Fruit fly (Drosophila melanogaster): ENCODE results near the gene Uch-L5.
A peak's percentile ranks its signal among the peaks of the same experiment; 100 is the strongest.

The Uch-L5 gene

DNA sequence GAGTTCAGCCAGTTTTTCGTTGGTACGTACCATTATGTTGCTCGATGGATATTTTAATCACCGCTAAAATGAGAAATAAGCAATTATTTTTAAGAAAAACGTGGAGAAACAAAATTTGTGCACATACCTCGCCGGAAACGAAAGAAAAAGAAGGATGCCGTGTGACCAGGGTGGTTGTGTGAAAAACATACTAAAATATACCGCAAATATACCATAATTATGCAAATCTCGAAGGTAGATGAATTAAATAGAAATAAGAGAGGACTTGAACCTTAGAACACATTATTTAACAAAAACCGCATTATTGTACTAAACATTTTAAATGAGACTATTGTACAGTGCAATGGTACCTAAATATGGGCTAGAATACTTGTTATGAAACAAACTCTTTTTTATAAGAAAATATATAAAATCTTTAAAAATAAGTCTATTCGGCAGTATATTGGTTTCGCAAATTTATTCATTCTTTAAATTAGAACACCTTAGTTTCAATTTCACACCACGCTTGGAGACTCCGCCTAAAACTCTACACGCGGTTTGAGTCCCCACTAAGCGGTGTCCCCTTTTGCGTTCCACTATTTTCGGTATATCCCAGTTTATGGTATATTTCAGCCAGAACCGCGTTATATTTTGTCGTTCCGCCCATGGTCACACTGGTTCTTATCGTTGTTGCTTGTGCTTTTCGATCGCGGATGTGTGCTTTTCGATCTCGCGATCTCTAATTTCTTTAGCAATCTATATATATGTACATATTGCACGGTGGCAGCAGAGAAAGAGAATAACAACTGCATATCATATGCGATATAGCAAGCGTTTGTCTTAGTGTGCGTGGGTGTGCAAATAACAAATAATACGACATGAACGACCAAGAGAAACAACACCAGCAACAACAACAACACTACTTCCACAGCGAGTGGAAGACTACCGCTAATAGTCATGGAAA, 46.8 kb downstream of the Uch-L5 start, which contains the start of the genes RpS17 and MTF-1 (continued):
- TF ChIP-seq odd (GFP tag; optimal IDR thresholded peaks at IDR 0.05): peak; percentile 71
- TF ChIP-seq Mrtf (GFP tag; IDR thresholded peaks at IDR 0.05): no peak
- TF ChIP-seq CG1024 (GFP tag; IDR thresholded peaks at IDR 0.05): peak; percentile 61
- peak; percentile 29 for TF ChIP-seq zfh2 (GFP tag; optimal IDR thresholded peaks at IDR 0.05)
- no peak for TF ChIP-seq CG6791 (GFP tag; IDR thresholded peaks at IDR 0.05; ENCODE audit: partially characterized antibody)
- peak; percentile 88 for TF ChIP-seq sens (GFP tag)
- no peak for TF ChIP-seq Opbp (GFP tag; IDR thresholded peaks at IDR 0.05; ENCODE audit: partially characterized antibody)
- TF ChIP-seq CG7357 (GFP tag; IDR thresholded peaks at IDR 0.05): no peak
- TF ChIP-seq CG1832 (GFP tag; optimal IDR thresholded peaks at IDR 0.05): no peak
- peak; percentile 66 for TF ChIP-seq dm (GFP tag; optimal IDR thresholded peaks at IDR 0.05)
- no peak for TF ChIP-seq CG4820 (GFP tag; optimal IDR thresholded peaks at IDR 0.05)
- peak; percentile 47 for TF ChIP-seq CG2712 (tag; optimal IDR thresholded peaks at IDR 0.05)
- TF ChIP-seq CG15696 (tag; optimal IDR thresholded peaks at IDR 0.05): no peak
- no peak for TF ChIP-seq bbx (GFP tag; IDR thresholded peaks at IDR 0.05; ENCODE audit: partially characterized antibody)
- peak; percentile 33; the same call in 1 of the 2 replicates for TF ChIP-seq Ptx1 (GFP tag; IDR thresholded peaks at IDR 0.05)
- no peak; the same call in 1 of the 2 replicates for TF ChIP-seq CG5953 (GFP tag; IDR thresholded peaks at IDR 0.05)
- no peak for TF ChIP-seq Chrac-16 (GFP tag; optimal IDR thresholded peaks at IDR 0.05)
- TF ChIP-seq CG1233 (GFP tag; optimal IDR thresholded peaks at IDR 0.05): peak; percentile 31
- TF ChIP-seq ci (GFP tag; IDR thresholded peaks at IDR 0.05): peak; percentile 90
- no peak for TF ChIP-seq wor (GFP tag; IDR thresholded peaks at IDR 0.05)
- no peak for TF ChIP-seq Fer2 (tag; optimal IDR thresholded peaks at IDR 0.05)
- TF ChIP-seq ttk (GFP tag; IDR thresholded peaks at IDR 0.05): peak; percentile 30
- no peak for TF ChIP-seq tup (GFP tag; optimal IDR thresholded peaks at IDR 0.05)
- peak; percentile 70 for TF ChIP-seq onecut (GFP tag; IDR thresholded peaks at IDR 0.05)
- peak; percentile 75 for TF ChIP-seq lab (GFP tag; optimal IDR thresholded peaks at IDR 0.05)
- TF ChIP-seq nom (GFP tag; optimal IDR thresholded peaks at IDR 0.05): peak; percentile 80
- peak; percentile 39; the same call in 1 of the 2 replicates for TF ChIP-seq CG14014 (GFP tag; IDR thresholded peaks at IDR 0.05)
- no peak for TF ChIP-seq sna (GFP tag; IDR thresholded peaks at IDR 0.05; ENCODE audit: partially characterized antibody)
- TF ChIP-seq grau (tag; optimal IDR thresholded peaks at IDR 0.05): peak; percentile 40
- peak; percentile 45 for TF ChIP-seq exex (tag; optimal IDR thresholded peaks at IDR 0.05)
- TF ChIP-seq CG12299 (tag; optimal IDR thresholded peaks at IDR 0.05): peak; percentile 23
- no peak for TF ChIP-seq lilli (GFP tag; optimal IDR thresholded peaks at IDR 0.05)
- no peak for TF ChIP-seq CG10959 (GFP tag; IDR thresholded peaks at IDR 0.05)
- peak; percentile 4 for TF ChIP-seq maf-S (GFP tag; optimal IDR thresholded peaks at IDR 0.05)
- TF ChIP-seq ase (GFP tag; IDR thresholded peaks at IDR 0.05): peak; percentile 51; the same call in 2 of the 3 replicates
- TF ChIP-seq E2f2 (GFP tag; IDR thresholded peaks at IDR 0.05): peak; percentile 32; the same call in 1 of the 2 replicates
- peak; percentile 92 for TF ChIP-seq Med (GFP tag)
- no peak for TF ChIP-seq jing (GFP tag; optimal IDR thresholded peaks at IDR 0.05)
- TF ChIP-seq CG3065 (GFP tag; optimal IDR thresholded peaks at IDR 0.05): no peak
- peak; percentile 37 for TF ChIP-seq CG17359 (tag; optimal IDR thresholded peaks at IDR 0.05)
- no peak for TF ChIP-seq Abd-B (GFP tag; optimal IDR thresholded peaks at IDR 0.05)
- no peak for TF ChIP-seq cas (GFP tag; IDR thresholded peaks at IDR 0.05)
- no peak; the same call in 2 of the 3 replicates for TF ChIP-seq CG11695 (GFP tag; IDR thresholded peaks at IDR 0.05)
- TF ChIP-seq CG17612 (GFP tag; IDR thresholded peaks at IDR 0.05): no peak
- TF ChIP-seq CG17361 (GFP tag; IDR thresholded peaks at IDR 0.05): peak; percentile 64; the same call in 2 of the 3 replicates
- TF ChIP-seq Max (GFP tag; optimal IDR thresholded peaks at IDR 0.05): peak; percentile 26
- peak; percentile 19 for TF ChIP-seq trem (tag; optimal IDR thresholded peaks at IDR 0.05)
- TF ChIP-seq CG10147 (GFP tag; optimal IDR thresholded peaks at IDR 0.05): no peak
- TF ChIP-seq CG31365 (tag; optimal IDR thresholded peaks at IDR 0.05): peak; percentile 25
